Worm (Caenorhabditis elegans) whole organism, L1 larva: Measurements from ENCODE around the gene mrp-2.

ENCODE experiments used
- alr-1 ChIP-seq: fragments of 200-800 bp; sonication (Bioruptor generic); optimal IDR thresholded peaks from 2 replicates; lab custom pipeline; 2018; ENCODE audit warnings: borderline replicate concordance, mild to moderate bottlenecking, missing genetic modification characterization, missing compliant biosample characterization
- aly-2 ChIP-seq: fragments of 150-350 bp; optimal IDR thresholded peaks from 2 replicates; lab custom pipeline; 2014; ENCODE audit warnings: missing biosample characterization, missing genetic modification characterization
- ama-1 ChIP-seq: fragments of 150-350 bp; optimal IDR thresholded peaks from 2 replicates; lab custom pipeline; 2014
- dpl-1 ChIP-seq, 3 experiments: fragments of 150-350 bp in 2 of 3; sonication (generic microtip) in 1 of 3; optimal IDR thresholded peaks; 2 replicates each; lab custom pipeline; 2014 to 2017; ENCODE audit warnings: missing biosample characterization in 3 of 3, missing genetic modification characterization in 3 of 3, missing genetic modification reagents in 3 of 3
- lsy-2 ChIP-seq, 2 experiments: fragments of 150-350 bp; optimal IDR thresholded peaks; 2 replicates each; lab custom pipeline; 2014; ENCODE audit warnings: missing biosample characterization in 2 of 2, missing genetic modification characterization in 2 of 2
- mef-2 ChIP-seq: fragments of 150-350 bp; optimal IDR thresholded peaks from 2 replicates; lab custom pipeline; 2014; ENCODE audit warnings: missing biosample characterization, missing genetic modification characterization
- nhr-12 ChIP-seq: sonication (generic microtip); optimal IDR thresholded peaks from 2 replicates; lab custom pipeline; 2017; ENCODE audit warnings: missing biosample characterization, missing genetic modification characterization
- unc-62 ChIP-seq: fragments of 150-350 bp; optimal IDR thresholded peaks from 2 replicates; lab custom pipeline; 2014; ENCODE audit warnings: missing biosample characterization, missing genetic modification reagents, missing genetic modification characterization
- zag-1 ChIP-seq: fragments of 150-350 bp; optimal IDR thresholded peaks from 2 replicates; lab custom pipeline; 2014; ENCODE audit warnings: missing biosample characterization, missing genetic modification characterization
- ztf-11 ChIP-seq, 2 experiments: sonication (generic microtip); optimal IDR thresholded peaks; 2 replicates each; lab custom pipeline; 2016 to 2017; ENCODE audit warnings: missing genetic modification characterization in 2 of 2, missing biosample characterization in 1 of 2, missing compliant biosample characterization in 1 of 2

DNA sequence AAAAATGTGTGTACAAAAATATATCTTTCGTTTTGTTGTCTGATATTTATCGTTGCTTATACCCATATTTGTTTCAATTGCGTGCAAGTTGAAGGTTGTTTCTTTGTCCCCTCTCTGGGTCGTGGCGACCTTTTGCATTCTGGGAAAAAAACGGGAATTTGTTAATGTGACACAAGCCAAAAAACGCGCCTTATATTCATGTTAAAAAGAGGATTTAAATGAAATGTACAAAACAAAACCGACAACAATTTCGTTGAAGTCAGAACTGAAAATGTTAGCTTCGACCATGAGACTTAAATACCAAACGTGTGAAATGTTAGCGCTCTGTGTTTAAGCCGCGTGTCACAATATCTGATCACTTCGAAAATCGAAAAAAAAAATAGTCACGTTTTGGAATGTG is 48.0 kb downstream of the mrp-2 start:
- no peak for TF ChIP-seq dpl-1 (GFP tag; optimal IDR thresholded peaks at IDR 0.05; lab: Kevin White, UChicago)
- TF ChIP-seq ama-1 = no peak
- TF ChIP-seq aly-2 = no peak
- no peak for TF ChIP-seq zag-1 (tag; lab: Kevin White, UChicago)
- no peak for TF ChIP-seq nhr-12 (tag; lab: Kevin White, UChicago)
- TF ChIP-seq lsy-2 (tag; optimal IDR thresholded peaks at IDR 0.05; lab: Kevin White, UChicago) = no peak
- no peak for TF ChIP-seq alr-1
- TF ChIP-seq mef-2 = no peak
- TF ChIP-seq unc-62 = no peak
- TF ChIP-seq ztf-11 (tag; optimal IDR thresholded peaks at IDR 0.05; lab: Kevin White, UChicago) = no peak
